Fruit fly (Drosophila melanogaster): Measurements from ENCODE around the gene CYLD.

Gene CYLD

dm6 chr2L:10334854-10335277 lies 35.2 kb upstream of the CYLD start (continued):
- TF ChIP-seq nau (GFP tag; optimal IDR thresholded peaks at IDR 0.05) (peak; percentile 85), nom (GFP tag; optimal IDR thresholded peaks at IDR 0.05) (peak; percentile 54), sens-2 (GFP tag; IDR thresholded peaks at IDR 0.05) (no peak), Hr3 (GFP tag; optimal IDR thresholded peaks at IDR 0.05) (peak; percentile 6), CG3281 (GFP tag; optimal IDR thresholded peaks at IDR 0.05) (peak; percentile 76), CG9727 (GFP tag; optimal IDR thresholded peaks at IDR 0.05) (peak; percentile 57), ATbp (GFP tag; optimal IDR thresholded peaks at IDR 0.05) (peak; percentile 73), BEAF-32 (GFP tag; optimal IDR thresholded peaks at IDR 0.05) (peak; percentile 62), CG14710 (tag; optimal IDR thresholded peaks at IDR 0.05) (peak; percentile 56), CG13296 (GFP tag; optimal IDR thresholded peaks at IDR 0.05) (peak; percentile 90), CG11723 (GFP tag; optimal IDR thresholded peaks at IDR 0.05) (peak; percentile 75), vvl (GFP tag; IDR thresholded peaks at IDR 0.05) (peak; percentile 93), vnd (GFP tag; IDR thresholded peaks at IDR 0.05; ENCODE audit: partially characterized antibody) (no peak; the same call in 2 of the 3 replicates), stwl (tag; optimal IDR thresholded peaks at IDR 0.05) (peak; percentile 65), CG8924 (tag; optimal IDR thresholded peaks at IDR 0.05) (peak; percentile 82), schlank (tag; optimal IDR thresholded peaks at IDR 0.05) (peak; percentile 69), mam (GFP tag; optimal IDR thresholded peaks at IDR 0.05) (peak; percentile 50), tll (GFP tag; optimal IDR thresholded peaks at IDR 0.05) (no peak), CG13287 (GFP tag; IDR thresholded peaks at IDR 0.05; ENCODE audit: partially characterized antibody) (peak; percentile 81), Hr39 (optimal IDR thresholded peaks at IDR 0.05) (no peak), Fer1 (GFP tag; optimal IDR thresholded peaks at IDR 0.05) (peak; percentile 85), CG34376 (GFP tag; optimal IDR thresholded peaks at IDR 0.05) (peak; percentile 99), wek (GFP tag; optimal IDR thresholded peaks at IDR 0.05) (peak; percentile 80), CG4404 (GFP tag; IDR thresholded peaks at IDR 0.05) (no peak), eve (GFP tag; optimal IDR thresholded peaks at IDR 0.05) (peak in 1 of 2 experiments; percentile 95), Ravus (GFP tag; IDR thresholded peaks at IDR 0.05) (no peak), CG13123 (GFP tag; optimal IDR thresholded peaks at IDR 0.05) (peak; percentile 30), CG14860 (GFP tag; IDR thresholded peaks at IDR 0.05; ENCODE audit: partially characterized antibody) (no peak), CG1233 (GFP tag; optimal IDR thresholded peaks at IDR 0.05) (peak; percentile 74), CG17829 (tag; optimal IDR thresholded peaks at IDR 0.05) (peak; percentile 63), fd64A (GFP tag; optimal IDR thresholded peaks at IDR 0.05) (no peak), oc (tag; optimal IDR thresholded peaks at IDR 0.05) (peak; percentile 91), TFAM (GFP tag; optimal IDR thresholded peaks at IDR 0.05) (no peak), Kr (GFP tag; optimal IDR thresholded peaks at IDR 0.05) (no peak), CG7271 (tag; optimal IDR thresholded peaks at IDR 0.05) (no peak), CG11696 (GFP tag; IDR thresholded peaks at IDR 0.05) (peak; percentile 97), Dp (GFP tag; optimal IDR thresholded peaks at IDR 0.05) (no peak), row (GFP tag; IDR thresholded peaks at IDR 0.05) (peak; percentile 70; the same call in 2 of the 3 replicates), CG33557 (GFP tag; optimal IDR thresholded peaks at IDR 0.05) (peak; percentile 76), amos (GFP tag; IDR thresholded peaks at IDR 0.05; ENCODE audit: partially characterized antibody) (no peak; the same call in 1 of the 2 replicates), Dll (GFP tag; IDR thresholded peaks at IDR 0.05; ENCODE audit: partially characterized antibody) (peak; percentile 63), tx (GFP tag; optimal IDR thresholded peaks at IDR 0.05) (no peak), ttk (GFP tag; IDR thresholded peaks at IDR 0.05) (no peak), fru (optimal IDR thresholded peaks at IDR 0.05) (no peak), D (optimal IDR thresholded peaks at IDR 0.05) (peak; percentile 92), D (GFP tag; optimal IDR thresholded peaks at IDR 0.05) (peak; percentile 31), HmgD (GFP tag; optimal IDR thresholded peaks at IDR 0.05) (peak; percentile 11), CG10366 (GFP tag; IDR thresholded peaks at IDR 0.05) (no peak), CG1602 (GFP tag; optimal IDR thresholded peaks at IDR 0.05) (no peak), Nf-YC (tag; optimal IDR thresholded peaks at IDR 0.05) (peak; percentile 74), CG30403 (GFP tag; optimal IDR thresholded peaks at IDR 0.05) (peak; percentile 13)
